Worm (Caenorhabditis elegans) whole organism, L3 larva: ENCODE measurements around the gene T23F2.5.
A peak's percentile ranks its signal among the peaks of the same experiment; 100 is the strongest.

Experiments used
- R02D3.7 ChIP-seq: fragments of 150-350 bp; optimal IDR thresholded peaks from 2 replicates; lab custom pipeline; 2014; ENCODE audit warnings: missing biosample characterization, missing genetic modification characterization
- ZK546.5 ChIP-seq: sonication (generic microtip); optimal IDR thresholded peaks from 2 replicates; lab custom pipeline; 2017; ENCODE audit warnings: missing biosample characterization, missing genetic modification characterization
- aly-2 ChIP-seq: fragments of 150-350 bp; optimal IDR thresholded peaks from 2 replicates; lab custom pipeline; 2014; ENCODE audit warnings: missing biosample characterization, missing genetic modification characterization
- ama-1 ChIP-seq: fragments of 150-350 bp; optimal IDR thresholded peaks from 2 replicates; lab custom pipeline; 2018
- ceh-16 ChIP-seq: sonication (generic microtip); optimal IDR thresholded peaks from 2 replicates; lab custom pipeline; 2017; ENCODE audit warnings: missing biosample characterization, missing genetic modification characterization
- ceh-28 ChIP-seq: fragments of 150-350 bp; optimal IDR thresholded peaks from 2 replicates; lab custom pipeline; 2014; ENCODE audit warnings: missing biosample characterization, missing genetic modification reagents, missing genetic modification characterization
- ceh-82 ChIP-seq: fragments of 150-350 bp; optimal IDR thresholded peaks from 2 replicates; lab custom pipeline; 2014; ENCODE audit warnings: missing biosample characterization, missing genetic modification characterization
- ceh-9 ChIP-seq: sonication (generic microtip); optimal IDR thresholded peaks from 2 replicates; lab custom pipeline; 2018; ENCODE audit warnings: missing biosample characterization, missing genetic modification characterization
- daf-12 ChIP-seq: fragments of 150-350 bp; optimal IDR thresholded peaks from 2 replicates; lab custom pipeline; 2014; ENCODE audit warnings: missing biosample characterization, missing genetic modification reagents, missing genetic modification characterization
- egl-27 ChIP-seq: sonication (generic microtip); optimal IDR thresholded peaks from 4 replicates; lab custom pipeline; 2017; ENCODE audit warnings: missing biosample characterization, missing genetic modification reagents, missing genetic modification characterization
- egl-5 ChIP-seq: fragments of 150-350 bp; optimal IDR thresholded peaks from 2 replicates; lab custom pipeline; 2017; ENCODE audit warnings: missing biosample characterization, missing genetic modification reagents, missing genetic modification characterization, inconsistent platforms
- elt-1 ChIP-seq: fragments of 150-350 bp; optimal IDR thresholded peaks from 2 replicates; lab custom pipeline; 2014; ENCODE audit warnings: missing biosample characterization, missing genetic modification characterization
- elt-2 ChIP-seq: sonication (generic microtip); optimal IDR thresholded peaks from 2 replicates; lab custom pipeline; 2016; ENCODE audit warnings: missing genetic modification reagents, mild to moderate bottlenecking, missing genetic modification characterization, missing compliant biosample characterization
- elt-3 ChIP-seq, 3 experiments: fragments of 150-350 bp in 1 of 3; sonication (generic microtip) in 2 of 3; optimal IDR thresholded peaks; 2 replicates in 2 of 3; 4 replicates in 1 of 3; lab custom pipeline; 2014 to 2017; ENCODE audit warnings: missing biosample characterization in 3 of 3, missing genetic modification characterization in 3 of 3
- eor-1 ChIP-seq, 2 experiments: fragments of 150-350 bp; optimal IDR thresholded peaks; 2 replicates each; lab custom pipeline; 2014 to 2018; ENCODE audit warnings: missing biosample characterization in 2 of 2, missing genetic modification characterization in 2 of 2
- fkh-10 ChIP-seq: sonication (generic microtip); optimal IDR thresholded peaks from 2 replicates; lab custom pipeline; 2017; ENCODE audit warnings: missing biosample characterization, missing genetic modification reagents, missing genetic modification characterization
- fkh-2 ChIP-seq: fragments of 150-350 bp; optimal IDR thresholded peaks from 2 replicates; lab custom pipeline; 2014; ENCODE audit warnings: missing biosample characterization, missing genetic modification reagents, missing genetic modification characterization
- fos-1 ChIP-seq: fragments of 150-350 bp; optimal IDR thresholded peaks from 2 replicates; lab custom pipeline; 2014; ENCODE audit warnings: missing biosample characterization, missing genetic modification characterization
- hmg-11 ChIP-seq: sonication (generic microtip); optimal IDR thresholded peaks from 2 replicates; lab custom pipeline; 2016; ENCODE audit warnings: missing genetic modification characterization, missing compliant biosample characterization
- jun-1 ChIP-seq: fragments of 150-350 bp; optimal IDR thresholded peaks from 2 replicates; lab custom pipeline; 2014; ENCODE audit warnings: missing biosample characterization, missing genetic modification reagents, missing genetic modification characterization
- lin-15B ChIP-seq: fragments of 150-350 bp; optimal IDR thresholded peaks from 2 replicates; lab custom pipeline; 2014; ENCODE audit warnings: missing biosample characterization, missing genetic modification characterization
- lin-39 ChIP-seq: fragments of 150-350 bp; optimal IDR thresholded peaks from 2 replicates; lab custom pipeline; 2018; ENCODE audit warnings: missing biosample characterization, missing genetic modification reagents, missing genetic modification characterization
- lsy-12 ChIP-seq: sonication (generic microtip); optimal IDR thresholded peaks from 2 replicates; lab custom pipeline; 2016; ENCODE audit warnings: mild to moderate bottlenecking, missing genetic modification characterization, missing compliant biosample characterization
- mdl-1 ChIP-seq: fragments of 150-350 bp; optimal IDR thresholded peaks from 2 replicates; lab custom pipeline; 2014; ENCODE audit warnings: missing biosample characterization, missing genetic modification characterization
- mml-1 ChIP-seq: fragments of 150-350 bp; sonication (generic microtip); optimal IDR thresholded peaks from 3 replicates; lab custom pipeline; 2014; ENCODE audit warnings: missing biosample characterization, missing genetic modification characterization
- nfya-1 ChIP-seq: sonication (generic microtip); optimal IDR thresholded peaks from 2 replicates; lab custom pipeline; 2017; ENCODE audit warnings: missing genetic modification characterization, mild to moderate bottlenecking, missing compliant biosample characterization, antibody characterized with exemption, moderate library complexity; ENCODE audit not compliant: insufficient read depth
- nhr-11 ChIP-seq: fragments of 150-350 bp; optimal IDR thresholded peaks from 2 replicates; lab custom pipeline; 2014; ENCODE audit warnings: missing biosample characterization, missing genetic modification characterization
- nhr-12 ChIP-seq: fragments of 150-350 bp; optimal IDR thresholded peaks from 2 replicates; lab custom pipeline; 2014; ENCODE audit warnings: missing biosample characterization, missing genetic modification characterization
- nhr-23 ChIP-seq: fragments of 150-350 bp; optimal IDR thresholded peaks from 2 replicates; lab custom pipeline; 2014; ENCODE audit warnings: missing biosample characterization, missing genetic modification reagents, missing genetic modification characterization
- nhr-237 ChIP-seq: fragments of 150-350 bp; optimal IDR thresholded peaks from 2 replicates; lab custom pipeline; 2014; ENCODE audit warnings: missing biosample characterization, missing genetic modification characterization
- nhr-25 ChIP-seq: sonication (generic microtip); optimal IDR thresholded peaks from 2 replicates; lab custom pipeline; 2017; ENCODE audit warnings: missing biosample characterization, missing genetic modification characterization
- nhr-28 ChIP-seq: fragments of 150-350 bp; optimal IDR thresholded peaks from 2 replicates; lab custom pipeline; 2014; ENCODE audit warnings: missing biosample characterization, missing genetic modification characterization
- nhr-43 ChIP-seq: sonication (generic microtip); optimal IDR thresholded peaks from 2 replicates; lab custom pipeline; 2016; ENCODE audit warnings: mild to moderate bottlenecking, missing genetic modification characterization, missing compliant biosample characterization; ENCODE audit not compliant: poor library complexity, severe bottlenecking
- nhr-67 ChIP-seq: fragments of 150-350 bp; optimal IDR thresholded peaks from 2 replicates; lab custom pipeline; 2014; ENCODE audit warnings: missing biosample characterization, missing genetic modification characterization
- nhr-76 ChIP-seq: fragments of 150-350 bp; sonication (generic microtip); optimal IDR thresholded peaks from 5 replicates; lab custom pipeline; 2014; ENCODE audit warnings: missing biosample characterization, missing genetic modification characterization
- nhr-77 ChIP-seq: fragments of 150-350 bp; optimal IDR thresholded peaks from 2 replicates; lab custom pipeline; 2014; ENCODE audit warnings: missing biosample characterization, missing genetic modification characterization
- pha-4 ChIP-seq: fragments of 150-350 bp; optimal IDR thresholded peaks from 2 replicates; lab custom pipeline; 2014; ENCODE audit warnings: missing biosample characterization, missing genetic modification reagents, missing genetic modification characterization
- pqm-1 ChIP-seq: fragments of 150-350 bp; optimal IDR thresholded peaks from 2 replicates; lab custom pipeline; 2017; ENCODE audit warnings: missing biosample characterization, missing genetic modification characterization, inconsistent platforms
- sea-2 ChIP-seq: fragments of 150-350 bp; sonication (generic microtip); optimal IDR thresholded peaks from 4 replicates; lab custom pipeline; 2014; ENCODE audit warnings: missing biosample characterization, missing genetic modification reagents, missing genetic modification characterization
- skn-1 ChIP-seq: fragments of 150-350 bp; optimal IDR thresholded peaks from 2 replicates; lab custom pipeline; 2014; ENCODE audit warnings: missing biosample characterization, missing genetic modification characterization
- snpc-4 ChIP-seq: fragments of 150-350 bp; optimal IDR thresholded peaks from 2 replicates; lab custom pipeline; 2014; ENCODE audit warnings: missing biosample characterization, missing genetic modification characterization
- tbx-2 ChIP-seq: sonication (generic microtip); optimal IDR thresholded peaks from 2 replicates; lab custom pipeline; 2016; ENCODE audit warnings: mild to moderate bottlenecking, missing genetic modification characterization, missing compliant biosample characterization
- unc-39 ChIP-seq: sonication (generic microtip); optimal IDR thresholded peaks from 4 replicates; lab custom pipeline; 2017; ENCODE audit warnings: missing biosample characterization, missing genetic modification characterization
- unc-62 ChIP-seq: fragments of 150-350 bp; sonication (generic microtip); optimal IDR thresholded peaks from 4 replicates; lab custom pipeline; 2014; ENCODE audit warnings: missing biosample characterization, missing genetic modification reagents, missing genetic modification characterization
- zag-1 ChIP-seq: fragments of 150-350 bp; optimal IDR thresholded peaks from 2 replicates; lab custom pipeline; 2014; ENCODE audit warnings: missing biosample characterization, missing genetic modification characterization
- ztf-11 ChIP-seq: fragments of 150-350 bp; optimal IDR thresholded peaks from 2 replicates; lab custom pipeline; 2014; ENCODE audit warnings: missing biosample characterization, missing genetic modification characterization
- ztf-4 ChIP-seq: fragments of 150-350 bp; optimal IDR thresholded peaks from 2 replicates; lab custom pipeline; 2014; ENCODE audit warnings: missing biosample characterization, missing genetic modification characterization

Gene T23F2.5

DNA sequence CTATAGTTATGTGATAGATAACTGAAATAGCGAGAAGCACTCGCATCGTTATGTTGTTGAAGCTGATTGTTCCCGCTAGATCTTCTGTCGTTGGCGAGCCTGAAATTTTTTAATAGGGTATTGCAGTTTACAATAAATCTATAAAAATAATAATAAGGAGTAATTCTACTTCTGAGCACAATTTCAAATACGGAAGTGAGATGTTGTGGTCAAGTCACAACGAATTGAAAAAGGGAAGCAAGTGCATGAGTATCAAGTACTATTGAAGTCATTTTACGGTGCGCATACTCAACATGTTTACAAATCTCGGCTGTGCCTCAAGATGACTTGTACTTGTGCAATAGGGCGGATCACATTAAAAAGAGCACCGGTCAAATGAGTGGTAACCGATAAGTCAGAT is 21.5 kb upstream of the T23F2.5 start, which contains the start of gene lgx-1:
Gene lgx-1 (minus strand): TSS at position 101 of the 400 bp plus-strand sequence.
- TF ChIP-seq ceh-28 (no peak), elt-2 (tag; lab: Kevin White, UChicago) (no peak), R02D3.7 (no peak), unc-62 (GFP tag; lab: Kevin White, UChicago) (no peak), aly-2 (tag; lab: Kevin White, UChicago) (no peak), ZK546.5 (tag; lab: Kevin White, UChicago) (no peak), daf-12 (tag; lab: Kevin White, UChicago) (no peak), egl-5 (tag; lab: Kevin White, UChicago) (no peak), ztf-4 (tag; lab: Kevin White, UChicago) (no peak), snpc-4 (no peak)

DNA sequence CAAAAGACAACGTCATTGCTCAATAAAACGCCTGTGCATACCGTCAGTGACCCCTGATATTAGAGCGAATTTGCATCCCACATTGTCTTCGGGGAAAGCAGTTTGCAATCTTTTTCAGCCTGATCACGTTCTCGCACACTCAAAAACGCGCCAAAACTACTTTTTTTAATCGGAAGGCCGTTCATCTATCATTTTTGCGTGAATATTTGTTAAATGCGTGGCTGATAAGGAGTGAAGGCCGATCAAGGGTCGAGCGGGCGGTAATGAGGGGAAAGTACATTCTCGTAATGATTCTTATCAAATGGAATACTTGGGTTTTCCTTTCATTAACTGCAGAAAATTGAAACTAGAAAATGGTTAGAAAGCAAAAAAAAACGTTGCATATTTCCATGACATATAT is 7.3 kb upstream of the T23F2.5 start:
- no peak for TF ChIP-seq nhr-28 (tag; lab: Kevin White, UChicago)
- peak; percentile 26 for TF ChIP-seq lsy-12
- TF ChIP-seq mdl-1 (tag; lab: Kevin White, UChicago), result no peak
- no peak for TF ChIP-seq ztf-11 (tag; lab: Kevin White, UChicago)
- no peak for TF ChIP-seq nhr-237 (tag; lab: Kevin White, UChicago)
- TF ChIP-seq ztf-4 (tag; lab: Kevin White, UChicago), result no peak
- no peak for TF ChIP-seq nhr-43 (tag; lab: Kevin White, UChicago)
- TF ChIP-seq skn-1, result no peak
- no peak for TF ChIP-seq unc-39 (tag; lab: Kevin White, UChicago)
- no peak for TF ChIP-seq ceh-9 (tag; lab: Kevin White, UChicago)
- TF ChIP-seq ceh-28, result no peak
- no peak for TF ChIP-seq nhr-67 (tag; lab: Kevin White, UChicago)
- TF ChIP-seq zag-1 (tag; lab: Kevin White, UChicago), result no peak
- TF ChIP-seq fkh-10, result no peak
- TF ChIP-seq nfya-1, result no peak
- no peak for TF ChIP-seq ama-1 (lab: Kevin White, UChicago)
- no peak for TF ChIP-seq ceh-16
- no peak for TF ChIP-seq pha-4 (tag; lab: Kevin White, UChicago)
- TF ChIP-seq elt-1 (tag; lab: Kevin White, UChicago), result no peak
- no peak for TF ChIP-seq egl-5 (tag; lab: Kevin White, UChicago)
- TF ChIP-seq sea-2 (GFP tag; lab: Kevin White, UChicago), result no peak
- TF ChIP-seq mml-1 (tag; lab: Kevin White, UChicago), result no peak
- no peak for TF ChIP-seq lin-39 (tag; lab: Kevin White, UChicago)
- TF ChIP-seq nhr-25, result peak; percentile 72
- no peak for TF ChIP-seq eor-1 (tag; optimal IDR thresholded peaks at IDR 0.05; lab: Kevin White, UChicago)
- no peak for TF ChIP-seq lin-15B
- TF ChIP-seq egl-27 (tag; lab: Kevin White, UChicago), result no peak
- TF ChIP-seq nhr-76 (tag; lab: Kevin White, UChicago), result no peak
- TF ChIP-seq fos-1 (tag; lab: Kevin White, UChicago), result no peak
- no peak for TF ChIP-seq ZK546.5 (tag; lab: Kevin White, UChicago)
- TF ChIP-seq jun-1, result no peak
- peak; percentile 82 for TF ChIP-seq pqm-1 (tag; lab: Kevin White, UChicago)
- TF ChIP-seq ceh-82, result no peak
- TF ChIP-seq elt-2 (tag; lab: Kevin White, UChicago), result peak; percentile 96
- no peak for TF ChIP-seq hmg-11 (tag; lab: Kevin White, UChicago)
- TF ChIP-seq elt-3 (tag; optimal IDR thresholded peaks at IDR 0.05; lab: Kevin White, UChicago), result peak in 1 of 3 experiments; percentile 0
- no peak for TF ChIP-seq snpc-4
- peak; percentile 28 for TF ChIP-seq nhr-23 (tag; lab: Kevin White, UChicago)
- TF ChIP-seq fkh-2 (tag; lab: Kevin White, UChicago), result no peak
- no peak for TF ChIP-seq nhr-77 (tag; lab: Kevin White, UChicago)
- TF ChIP-seq aly-2 (tag; lab: Kevin White, UChicago), result no peak
- no peak for TF ChIP-seq nhr-12 (tag; lab: Kevin White, UChicago)
- TF ChIP-seq unc-62 (GFP tag; lab: Kevin White, UChicago), result no peak
- no peak for TF ChIP-seq daf-12 (tag; lab: Kevin White, UChicago)
- TF ChIP-seq nhr-11, result no peak
- TF ChIP-seq tbx-2, result no peak
- TF ChIP-seq R02D3.7, result no peak
